Worm (Caenorhabditis elegans) whole organism, late embryonic: ENCODE measurements around the gene B0546.3.

Experiments
- C38D4.7 ChIP-seq: fragments of 200-800 bp; sonication (Bioruptor generic); optimal IDR thresholded peaks from 2 replicates; lab custom pipeline; 2018; ENCODE audit warnings: mild to moderate bottlenecking, missing genetic modification characterization, moderate library complexity, missing compliant biosample characterization
- F13H6.1 ChIP-seq: sonication (generic microtip); optimal IDR thresholded peaks from 2 replicates; lab custom pipeline; 2016; ENCODE audit warnings: missing genetic modification characterization, missing compliant biosample characterization
- K09A11.1 ChIP-seq: sonication (generic microtip); optimal IDR thresholded peaks from 2 replicates; lab custom pipeline; 2017; ENCODE audit warnings: antibody characterized with exemption, mild to moderate bottlenecking, missing genetic modification characterization, missing compliant biosample characterization; ENCODE audit not compliant: insufficient read depth
- T23F11.4 ChIP-seq: fragments of 200-800 bp; sonication (Bioruptor generic); optimal IDR thresholded peaks from 2 replicates; lab custom pipeline; 2018; ENCODE audit warnings: mild to moderate bottlenecking, missing genetic modification characterization, missing compliant biosample characterization
- Y22D7AL.16 ChIP-seq: sonication (generic microtip); optimal IDR thresholded peaks from 2 replicates; lab custom pipeline; 2016; ENCODE audit warnings: missing genetic modification characterization, missing compliant biosample characterization
- ama-1 ChIP-seq: fragments of 150-350 bp; optimal IDR thresholded peaks from 2 replicates; lab custom pipeline; 2014
- ceh-14 ChIP-seq: sonication (generic microtip); optimal IDR thresholded peaks from 2 replicates; lab custom pipeline; 2016; ENCODE audit warnings: missing genotype, missing genetic modification characterization, missing compliant biosample characterization
- ceh-19 ChIP-seq: fragments of 200-800 bp; sonication (Bioruptor generic); optimal IDR thresholded peaks from 2 replicates; lab custom pipeline; 2018; ENCODE audit warnings: mild to moderate bottlenecking, missing genetic modification characterization, missing compliant biosample characterization
- ceh-22 ChIP-seq: sonication (generic microtip); optimal IDR thresholded peaks from 2 replicates; lab custom pipeline; 2017; ENCODE audit warnings: missing biosample characterization, missing genetic modification characterization
- ceh-31 ChIP-seq: sonication (generic microtip); optimal IDR thresholded peaks from 2 replicates; lab custom pipeline; 2016; ENCODE audit warnings: missing genetic modification characterization, missing compliant biosample characterization
- ceh-48 ChIP-seq: sonication (generic microtip); optimal IDR thresholded peaks from 2 replicates; lab custom pipeline; 2016; ENCODE audit warnings: missing genetic modification characterization, inconsistent platforms, missing compliant biosample characterization
- ceh-6 ChIP-seq: fragments of 200-800 bp; sonication (Bioruptor generic); optimal IDR thresholded peaks from 2 replicates; lab custom pipeline; 2018; ENCODE audit warnings: mild to moderate bottlenecking, missing genetic modification characterization, missing compliant biosample characterization
- che-1 ChIP-seq: sonication (generic microtip); optimal IDR thresholded peaks from 2 replicates; lab custom pipeline; 2016; ENCODE audit warnings: mild to moderate bottlenecking, missing genetic modification characterization, missing compliant biosample characterization
- dmd-4 ChIP-seq: sonication (generic microtip); optimal IDR thresholded peaks from 2 replicates; lab custom pipeline; 2016; ENCODE audit warnings: borderline replicate concordance, missing genetic modification characterization, missing compliant biosample characterization
- dve-1 ChIP-seq: sonication (generic microtip); optimal IDR thresholded peaks from 2 replicates; lab custom pipeline; 2017; ENCODE audit warnings: antibody characterized with exemption, mild to moderate bottlenecking, missing genetic modification characterization, missing compliant biosample characterization
- elt-2 ChIP-seq: sonication (generic microtip); optimal IDR thresholded peaks from 2 replicates; lab custom pipeline; 2016; ENCODE audit warnings: missing genetic modification reagents, missing genetic modification characterization, missing compliant biosample characterization
- fax-1 ChIP-seq: sonication (generic microtip); optimal IDR thresholded peaks from 2 replicates; lab custom pipeline; 2016; ENCODE audit warnings: missing genotype, missing genetic modification characterization, missing compliant biosample characterization
- hlh-13 ChIP-seq: fragments of 200-800 bp; sonication (Bioruptor generic); optimal IDR thresholded peaks from 2 replicates; lab custom pipeline; 2018; ENCODE audit warnings: mild to moderate bottlenecking, missing genetic modification characterization, missing compliant biosample characterization
- hlh-30 ChIP-seq: sonication (generic microtip); optimal IDR thresholded peaks from 2 replicates; lab custom pipeline; 2017; ENCODE audit warnings: antibody characterized with exemption, missing genetic modification characterization, missing compliant biosample characterization; ENCODE audit not compliant: insufficient read depth
- hlh-8 ChIP-seq: sonication (generic microtip); optimal IDR thresholded peaks from 2 replicates; lab custom pipeline; 2016; ENCODE audit warnings: missing genotype, missing genetic modification characterization, missing compliant biosample characterization
- lin-11 ChIP-seq: fragments of 200-800 bp; sonication (Bioruptor generic); optimal IDR thresholded peaks from 2 replicates; lab custom pipeline; 2018; ENCODE audit warnings: mild to moderate bottlenecking, missing genetic modification characterization, missing compliant biosample characterization
- nhr-232 ChIP-seq: sonication (generic microtip); optimal IDR thresholded peaks from 2 replicates; lab custom pipeline; 2016; ENCODE audit warnings: missing genetic modification characterization, missing compliant biosample characterization
- npax-4 ChIP-seq: sonication (generic microtip); optimal IDR thresholded peaks from 2 replicates; lab custom pipeline; 2016; ENCODE audit warnings: missing genetic modification characterization, missing compliant biosample characterization
- odd-2 ChIP-seq: sonication (generic microtip); optimal IDR thresholded peaks from 2 replicates; lab custom pipeline; 2017; ENCODE audit warnings: antibody characterized with exemption, mild to moderate bottlenecking, missing genetic modification characterization, missing compliant biosample characterization
- pag-3 ChIP-seq: sonication (generic microtip); optimal IDR thresholded peaks from 2 replicates; lab custom pipeline; 2016; ENCODE audit warnings: missing compliant biosample characterization, missing genetic modification characterization, borderline replicate concordance
- pat-9 ChIP-seq: fragments of 200-800 bp; sonication (Bioruptor generic); optimal IDR thresholded peaks from 2 replicates; lab custom pipeline; 2018; ENCODE audit warnings: mild to moderate bottlenecking, missing genetic modification characterization, moderate library complexity, missing compliant biosample characterization
- pha-4 ChIP-seq: fragments of 150-350 bp; optimal IDR thresholded peaks from 2 replicates; lab custom pipeline; 2018; ENCODE audit warnings: missing biosample characterization, missing genetic modification reagents, missing genetic modification characterization
- pqm-1 ChIP-seq: sonication (generic microtip); optimal IDR thresholded peaks from 2 replicates; lab custom pipeline; 2016; ENCODE audit warnings: missing genetic modification characterization, missing compliant biosample characterization
- pros-1 ChIP-seq: fragments of 150-350 bp; optimal IDR thresholded peaks from 2 replicates; lab custom pipeline; 2014; ENCODE audit warnings: missing biosample characterization, missing genetic modification reagents, missing genetic modification characterization
- sdc-2 ChIP-seq: sonication (generic microtip); optimal IDR thresholded peaks from 2 replicates; lab custom pipeline; 2016; ENCODE audit warnings: missing genotype, missing genetic modification characterization, missing compliant biosample characterization
- sox-2 ChIP-seq: fragments of 200-800 bp; sonication (Bioruptor generic); IDR thresholded peaks from 2 replicates; pipeline ENCODE4 v1.3.6; 2022; ENCODE audit warnings: missing genetic modification reagents, missing genetic modification characterization, missing compliant biosample characterization
- sox-4 ChIP-seq: sonication (generic microtip); optimal IDR thresholded peaks from 2 replicates; lab custom pipeline; 2017; ENCODE audit warnings: mild to moderate bottlenecking, missing genetic modification characterization, inconsistent platforms, missing compliant biosample characterization
- syd-9 ChIP-seq: sonication (generic microtip); optimal IDR thresholded peaks from 2 replicates; lab custom pipeline; 2016; ENCODE audit warnings: mild to moderate bottlenecking, missing genetic modification characterization, moderate library complexity, missing compliant biosample characterization
- unc-3 ChIP-seq, 2 experiments: fragments of 200-800 bp in 1 of 2; sonication (Bioruptor generic) in 1 of 2; sonication (generic microtip) in 1 of 2; conservative IDR thresholded peaks in 1 of 2; optimal IDR thresholded peaks in 1 of 2; 2 replicates each; pipeline versions ENCODE4 v1.3.6 to Lab custom; 2016 to 2022; ENCODE audit warnings: missing compliant biosample characterization in 2 of 2, missing genetic modification characterization in 2 of 2, missing genetic modification reagents in 1 of 2
- unc-42 ChIP-seq: sonication (generic microtip); optimal IDR thresholded peaks from 2 replicates; lab custom pipeline; 2016; ENCODE audit warnings: missing genotype, missing genetic modification characterization, missing compliant biosample characterization
- unc-55 ChIP-seq: sonication (generic microtip); optimal IDR thresholded peaks from 2 replicates; lab custom pipeline; 2017; ENCODE audit warnings: missing biosample characterization, missing genetic modification reagents, missing genetic modification characterization
- unc-86 ChIP-seq: sonication (generic microtip); optimal IDR thresholded peaks from 2 replicates; lab custom pipeline; 2016; ENCODE audit warnings: missing genetic modification characterization, missing compliant biosample characterization

Gene B0546.3

ce11 chrIV:3384593-3384992 is 2.0 kb upstream of the B0546.3 start (continued):
- no peak for TF ChIP-seq pag-3 (tag; lab: Kevin White, UChicago)
- TF ChIP-seq dve-1, result no peak
- no peak for TF ChIP-seq pat-9
- peak; percentile 99 for TF ChIP-seq hlh-30 (tag; lab: Kevin White, UChicago)
- TF ChIP-seq unc-55 (GFP tag; lab: Kevin White, UChicago), result peak; percentile 47
- no peak for TF ChIP-seq unc-3 (GFP tag; conservative IDR thresholded peaks at IDR 0.05; lab: Robert Waterston, UW)
- TF ChIP-seq unc-3 (tag; optimal IDR thresholded peaks at IDR 0.05; lab: Kevin White, UChicago), result no peak
- no peak for TF ChIP-seq ceh-6 (GFP tag; lab: Kevin White, UChicago)
- no peak for TF ChIP-seq hlh-13 (GFP tag; lab: Kevin White, UChicago)
- no peak for TF ChIP-seq fax-1
- TF ChIP-seq T23F11.4 (GFP tag; lab: Kevin White, UChicago), result no peak

- TF ChIP-seq ceh-6 (GFP tag; lab: Kevin White, UChicago), result no peak
- no peak for TF ChIP-seq sox-4 (tag; lab: Kevin White, UChicago)
- no peak for TF ChIP-seq sox-2
- TF ChIP-seq dmd-4 (tag; lab: Kevin White, UChicago), result no peak
Measured at ce11 chrIV:3384047-3384446, 1.4 kb upstream of the B0546.3 start, which contains the start of gene B0546.4. B0546.4 (minus strand) TSS chrIV:3384147.

ce11 chrIV:3383203-3383602 is 562 bp upstream of the B0546.3 start:
- no peak for TF ChIP-seq syd-9 (tag; lab: Kevin White, UChicago)
- no peak for TF ChIP-seq che-1 (tag; lab: Kevin White, UChicago)
- TF ChIP-seq ceh-6 (GFP tag; lab: Kevin White, UChicago), result no peak
- TF ChIP-seq ceh-19, result no peak
- TF ChIP-seq pha-4 (tag; lab: Kevin White, UChicago), result no peak
- no peak for TF ChIP-seq sox-2
- TF ChIP-seq pros-1 (tag; lab: Kevin White, UChicago), result no peak
- no peak for TF ChIP-seq npax-4
- no peak for TF ChIP-seq C38D4.7 (GFP tag; lab: Kevin White, UChicago)
- TF ChIP-seq sdc-2 (tag; lab: Kevin White, UChicago), result no peak
- no peak for TF ChIP-seq ama-1 (lab: Kevin White, UChicago)
- no peak for TF ChIP-seq hlh-8 (tag; lab: Kevin White, UChicago)
- TF ChIP-seq unc-86 (tag; lab: Kevin White, UChicago), result no peak
- no peak for TF ChIP-seq odd-2 (tag; lab: Kevin White, UChicago)
- no peak for TF ChIP-seq unc-55 (GFP tag; lab: Kevin White, UChicago)
- no peak for TF ChIP-seq T23F11.4 (GFP tag; lab: Kevin White, UChicago)
- TF ChIP-seq F13H6.1, result no peak
- TF ChIP-seq fax-1, result no peak

ce11 chrIV:3378080-3378804 is 4.4 kb downstream of the B0546.3 start, which contains the start of gene otub-4:
otub-4 (minus strand) TSS chrIV:3378130.
- TF ChIP-seq ceh-22 (tag; lab: Kevin White, UChicago) (no peak), elt-2 (tag; lab: Kevin White, UChicago) (no peak), nhr-232 (no peak), lin-11 (no peak), unc-42 (tag; lab: Kevin White, UChicago) (no peak), K09A11.1 (no peak), fax-1 (no peak), ceh-31 (tag; lab: Kevin White, UChicago) (no peak), pqm-1 (tag; lab: Kevin White, UChicago) (no peak), npax-4 (no peak), odd-2 (tag; lab: Kevin White, UChicago) (no peak), ceh-14 (tag; lab: Kevin White, UChicago) (no peak), sox-4 (tag; lab: Kevin White, UChicago) (no peak), ceh-48 (no peak), Y22D7AL.16 (no peak), pha-4 (tag; lab: Kevin White, UChicago) (no peak)
